Worm (Caenorhabditis elegans) whole organism, L4/young adult: ENCODE measurements around the gene lgc-53.

Experiments
- W03F9.2 ChIP-seq: fragments of 150-350 bp; optimal IDR thresholded peaks from 2 replicates; lab custom pipeline; 2014; ENCODE audit warnings: missing biosample characterization, missing genetic modification characterization
- him-1 ChIP-seq: sonication (generic microtip); optimal IDR thresholded peaks from 2 replicates; lab custom pipeline; 2016; ENCODE audit warnings: missing genotype, missing genetic modification reagents, missing genetic modification characterization, missing compliant biosample characterization

ce11 chrX:16691045-16691444, 20.4 kb upstream of the lgc-53 start, which contains the start of gene F22H10.6:
- TF ChIP-seq him-1 (tag; lab: Kevin White, UChicago) (no peak), W03F9.2 (tag; lab: Kevin White, UChicago) (no peak)
